Worm (Caenorhabditis elegans) whole organism, dauer: ENCODE measurements around the gene C14E2.7.

Experiments used
- unc-62 ChIP-seq: sonication (generic microtip); optimal IDR thresholded peaks from 2 replicates; lab custom pipeline; 2017; ENCODE audit warnings: missing biosample characterization, missing genetic modification reagents, missing genetic modification characterization

The C14E2.7 gene

ce11 chrX:1816106-1816505, at the start of gene C14E2.7:
C14E2.7 (plus strand) TSS chrX:1816406.
- no peak for TF ChIP-seq unc-62 (GFP tag; lab: Kevin White, UChicago)

ce11 chrX:1769636-1770035, 46.6 kb upstream of the C14E2.7 start:
- no peak for TF ChIP-seq unc-62 (GFP tag; lab: Kevin White, UChicago)

ce11 chrX:1777988-1778387, 38.2 kb upstream of the C14E2.7 start, which contains the start of gene elc-2:
elc-2 (minus strand) TSS chrX:1778088.
- TF ChIP-seq unc-62 (GFP tag; lab: Kevin White, UChicago), result no peak

- no peak for TF ChIP-seq unc-62 (GFP tag; lab: Kevin White, UChicago)
Observed at ce11 chrX:1785692-1786091, 30.5 kb upstream of the C14E2.7 start.

- TF ChIP-seq unc-62 (GFP tag; lab: Kevin White, UChicago), result no peak
Observed at ce11 chrX:1786607-1787006, 29.6 kb upstream of the C14E2.7 start, which contains the start of gene arg-1. arg-1 (plus strand) TSS chrX:1786907.

- no peak for TF ChIP-seq unc-62 (GFP tag; lab: Kevin White, UChicago)
Observed at ce11 chrX:1791095-1791494, 25.1 kb upstream of the C14E2.7 start.

- no peak for TF ChIP-seq unc-62 (GFP tag; lab: Kevin White, UChicago)
Observed at ce11 chrX:1796067-1796466, 20.1 kb upstream of the C14E2.7 start.

- no peak for TF ChIP-seq unc-62 (GFP tag; lab: Kevin White, UChicago)
Observed at ce11 chrX:1798543-1798942, 17.7 kb upstream of the C14E2.7 start.

ce11 chrX:1800980-1801506, 15.2 kb upstream of the C14E2.7 start, which contains the start of gene C14E2.11:
C14E2.11 (plus strand) TSS chrX:1801456.
- no peak for TF ChIP-seq unc-62 (GFP tag; lab: Kevin White, UChicago)

ce11 chrX:1811436-1811835, 4.8 kb upstream of the C14E2.7 start, which contains the start of gene C14E2.3:
C14E2.3 (minus strand) TSS chrX:1811536.
- TF ChIP-seq unc-62 (GFP tag; lab: Kevin White, UChicago), result no peak

ce11 chrX:1821235-1821634, 5.0 kb downstream of the C14E2.7 start, which contains the start of gene C14E2.4:
C14E2.4 (minus strand) TSS chrX:1821335.
- TF ChIP-seq unc-62 (GFP tag; lab: Kevin White, UChicago), result no peak

ce11 chrX:1825290-1825832, 9.2 kb downstream of the C14E2.7 start, which contains the start of gene C14E2.5:
C14E2.5 (minus strand) TSS chrX:1825340.
- no peak for TF ChIP-seq unc-62 (GFP tag; lab: Kevin White, UChicago)

ce11 chrX:1826166-1826565, 10.0 kb downstream of the C14E2.7 start, which contains the start of gene C14E2.1:
C14E2.1 (plus strand) TSS chrX:1826466.
- no peak for TF ChIP-seq unc-62 (GFP tag; lab: Kevin White, UChicago)

ce11 chrX:1829937-1830336, 13.7 kb downstream of the C14E2.7 start, which contains the start of gene C14E2.6:
C14E2.6 (minus strand) TSS chrX:1830037.
- no peak for TF ChIP-seq unc-62 (GFP tag; lab: Kevin White, UChicago)

ce11 chrX:1830475-1830874, 14.3 kb downstream of the C14E2.7 start:
- no peak for TF ChIP-seq unc-62 (GFP tag; lab: Kevin White, UChicago)

- TF ChIP-seq unc-62 (GFP tag; lab: Kevin White, UChicago), result no peak
Observed at ce11 chrX:1837703-1838102, 21.5 kb downstream of the C14E2.7 start.

- TF ChIP-seq unc-62 (GFP tag; lab: Kevin White, UChicago), result no peak
Observed at ce11 chrX:1845493-1845892, 29.3 kb downstream of the C14E2.7 start, which contains the start of gene T26C11.4. T26C11.4 (minus strand) TSS chrX:1845546.
